Fruit fly (Drosophila melanogaster): ENCODE data around the gene CG12170.
A peak's percentile ranks its signal among the peaks of the same experiment; 100 is the strongest.

Gene CG12170

dm6 chr3R:5620387-5620956 lies 16.6 kb upstream of the CG12170 start (continued):
- TF ChIP-seq ara (GFP tag; IDR thresholded peaks at IDR 0.05) (peak; percentile 52), pho (GFP tag; optimal IDR thresholded peaks at IDR 0.05) (peak; percentile 38), Hsf (GFP tag; optimal IDR thresholded peaks at IDR 0.05) (peak; percentile 54), CG13624 (GFP tag; optimal IDR thresholded peaks at IDR 0.05) (peak; percentile 55), CG14860 (GFP tag; IDR thresholded peaks at IDR 0.05; ENCODE audit: partially characterized antibody) (no peak), sna (GFP tag; IDR thresholded peaks at IDR 0.05; ENCODE audit: partially characterized antibody) (no peak), HLH54F (GFP tag; optimal IDR thresholded peaks at IDR 0.05) (peak; percentile 30), p53 (GFP tag; optimal IDR thresholded peaks at IDR 0.05) (no peak), ro (GFP tag; IDR thresholded peaks at IDR 0.05) (no peak), CG9876 (GFP tag; optimal IDR thresholded peaks at IDR 0.05) (peak; percentile 44), CG2889 (GFP tag; IDR thresholded peaks at IDR 0.05) (no peak), salm (tag; optimal IDR thresholded peaks at IDR 0.05) (peak; percentile 16), grn (GFP tag; optimal IDR thresholded peaks at IDR 0.05) (peak; percentile 95), org-1 (GFP tag; optimal IDR thresholded peaks at IDR 0.05) (peak; percentile 69), CG17361 (GFP tag; IDR thresholded peaks at IDR 0.05) (peak; percentile 88), luna (GFP tag; optimal IDR thresholded peaks at IDR 0.05) (peak; percentile 21), CG7786 (GFP tag; optimal IDR thresholded peaks at IDR 0.05) (peak; percentile 70), Abd-B (GFP tag; optimal IDR thresholded peaks at IDR 0.05) (peak; percentile 71), ab (GFP tag; optimal IDR thresholded peaks at IDR 0.05) (peak; percentile 48), CG10543 (GFP tag; optimal IDR thresholded peaks at IDR 0.05) (no peak), CG12155 (GFP tag; optimal IDR thresholded peaks at IDR 0.05) (no peak), CG2129 (GFP tag; IDR thresholded peaks at IDR 0.05; ENCODE audit: partially characterized antibody) (no peak), gsb (GFP tag; IDR thresholded peaks at IDR 0.05) (0 out of 2 replicates have a peak, but pooled peaks have one; percentile 9), bcd (GFP tag; optimal IDR thresholded peaks at IDR 0.05) (peak; percentile 59), CG7839 (tag; optimal IDR thresholded peaks at IDR 0.05) (peak; percentile 72), bigmax (GFP tag; optimal IDR thresholded peaks at IDR 0.05) (no peak), CG10959 (GFP tag; IDR thresholded peaks at IDR 0.05) (no peak), Elba2 (GFP tag; optimal IDR thresholded peaks at IDR 0.05) (no peak), CG11696 (GFP tag; IDR thresholded peaks at IDR 0.05) (no peak), CG5953 (GFP tag; IDR thresholded peaks at IDR 0.05) (peak; percentile 59; the same call in 1 of the 2 replicates), ttk (GFP tag; IDR thresholded peaks at IDR 0.05) (peak; percentile 49; the same call in 1 of the 2 replicates), CG2199 (GFP tag; IDR thresholded peaks at IDR 0.05) (no peak), CG11085 (GFP tag; IDR thresholded peaks at IDR 0.05) (peak; percentile 48; the same call in 1 of the 2 replicates), pros (GFP tag; optimal IDR thresholded peaks at IDR 0.05) (no peak), CG14965 (GFP tag; optimal IDR thresholded peaks at IDR 0.05; ENCODE audit: borderline replicate concordance) (no peak), Xbp1 (GFP tag; optimal IDR thresholded peaks at IDR 0.05) (peak; percentile 71), row (GFP tag; IDR thresholded peaks at IDR 0.05) (peak; percentile 71), CG7372 (GFP tag; IDR thresholded peaks at IDR 0.05) (peak; percentile 55; the same call in 1 of the 2 replicates), CG30020 (tag; optimal IDR thresholded peaks at IDR 0.05) (peak; percentile 17), stwl (tag; optimal IDR thresholded peaks at IDR 0.05) (no peak), CG17829 (tag; optimal IDR thresholded peaks at IDR 0.05) (peak; percentile 50), MTF-1 (GFP tag; optimal IDR thresholded peaks at IDR 0.05; ENCODE audit: borderline replicate concordance) (peak; percentile 25), gt (GFP tag; IDR thresholded peaks at IDR 0.05) (no peak), BtbVII (GFP tag; optimal IDR thresholded peaks at IDR 0.05) (peak; percentile 24), unpg (GFP tag; optimal IDR thresholded peaks at IDR 0.05) (peak; percentile 35), usp (GFP tag; optimal IDR thresholded peaks at IDR 0.05) (no peak), CG14014 (GFP tag; IDR thresholded peaks at IDR 0.05) (peak; percentile 43; the same call in 1 of the 2 replicates), psq (GFP tag; optimal IDR thresholded peaks at IDR 0.05) (no peak), scrt (GFP tag; optimal IDR thresholded peaks at IDR 0.05) (peak; percentile 48), CG6689 (GFP tag; IDR thresholded peaks at IDR 0.05) (peak; percentile 64), Fer2 (tag; optimal IDR thresholded peaks at IDR 0.05) (no peak)
